Worm (Caenorhabditis elegans) whole organism, L4 larva: ENCODE results near the gene rpl-36.

ENCODE experiments used
- D1046.2 ChIP-seq: fragments of 200-800 bp; sonication (Bioruptor generic); IDR thresholded peaks from 2 replicates; pipeline ENCODE4 v1.3.6; 2022; ENCODE audit warnings: missing genetic modification characterization, missing compliant biosample characterization
- F10B5.3 ChIP-seq: sonication (generic microtip); optimal IDR thresholded peaks from 2 replicates; lab custom pipeline; 2016; ENCODE audit warnings: mild to moderate bottlenecking, missing genetic modification characterization, missing compliant biosample characterization
- F26F4.8 ChIP-seq: fragments of 200-800 bp; sonication (Bioruptor generic); conservative IDR thresholded peaks from 2 replicates; pipeline ENCODE4 v1.3.6; 2022; ENCODE audit warnings: missing genetic modification characterization, missing compliant biosample characterization
- F37D6.2 ChIP-seq: sonication (generic microtip); optimal IDR thresholded peaks from 2 replicates; lab custom pipeline; 2016; ENCODE audit warnings: mild to moderate bottlenecking, missing genetic modification characterization, missing compliant biosample characterization
- F44E2.7 ChIP-seq: fragments of 200-800 bp; sonication (Bioruptor generic); IDR thresholded peaks from 2 replicates; pipeline ENCODE4 v2.1.2; 2022; ENCODE audit warnings: missing genetic modification characterization, missing compliant biosample characterization
- T26A8.4 ChIP-seq: fragments of 200-800 bp; sonication (Bioruptor generic); IDR thresholded peaks from 2 replicates; pipeline ENCODE4 v1.3.6; 2022; ENCODE audit warnings: missing genetic modification characterization, missing compliant biosample characterization
- Y105C5A.15 ChIP-seq: fragments of 200-800 bp; sonication (Bioruptor generic); IDR thresholded peaks from 2 replicates; pipeline ENCODE4 v1.3.6; 2022; ENCODE audit warnings: missing genetic modification characterization, missing compliant biosample characterization
- Y5F2A.4 ChIP-seq: fragments of 200-800 bp; sonication (Bioruptor generic); optimal IDR thresholded peaks from 2 replicates; lab custom pipeline; 2018; ENCODE audit warnings: mild to moderate bottlenecking, missing genetic modification characterization, missing compliant biosample characterization
- aly-2 ChIP-seq: sonication (generic microtip); optimal IDR thresholded peaks from 2 replicates; lab custom pipeline; 2018; ENCODE audit warnings: missing biosample characterization, missing genetic modification characterization
- arid-1 ChIP-seq: fragments of 200-800 bp; sonication (Bioruptor generic); conservative IDR thresholded peaks from 2 replicates; pipeline ENCODE4 v1.3.6; 2022; ENCODE audit warnings: missing genetic modification reagents, missing genetic modification characterization, missing compliant biosample characterization
- ceh-20 ChIP-seq: fragments of 200-800 bp; sonication (Bioruptor generic); IDR thresholded peaks from 2 replicates; pipeline ENCODE4 v1.3.6; 2022; ENCODE audit warnings: missing genetic modification reagents, missing genetic modification characterization, missing compliant biosample characterization
- ceh-28 ChIP-seq: fragments of 150-350 bp; optimal IDR thresholded peaks from 2 replicates; lab custom pipeline; 2014; ENCODE audit warnings: missing biosample characterization, missing genetic modification reagents, missing genetic modification characterization
- ceh-82 ChIP-seq: sonication (generic microtip); optimal IDR thresholded peaks from 2 replicates; lab custom pipeline; 2017; ENCODE audit warnings: missing biosample characterization, missing genetic modification characterization
- cey-2 ChIP-seq: sonication (generic microtip); optimal IDR thresholded peaks from 3 replicates; lab custom pipeline; 2017; ENCODE audit warnings: missing genetic modification characterization, mild to moderate bottlenecking, missing compliant biosample characterization, antibody characterized with exemption, borderline replicate concordance; ENCODE audit not compliant: insufficient read depth
- daf-8 ChIP-seq: fragments of 200-800 bp; sonication (Bioruptor generic); IDR thresholded peaks from 2 replicates; pipeline ENCODE4 v1.3.6; 2022; ENCODE audit warnings: missing genetic modification characterization, missing compliant biosample characterization
- dmd-6 ChIP-seq: fragments of 200-800 bp; sonication (Bioruptor generic); IDR thresholded peaks from 2 replicates; pipeline ENCODE4 v1.3.6; 2022; ENCODE audit warnings: missing genetic modification reagents, missing genetic modification characterization, missing compliant biosample characterization
- dmd-9 ChIP-seq: fragments of 200-800 bp; sonication (Bioruptor generic); IDR thresholded peaks from 2 replicates; pipeline ENCODE4 v1.3.6; 2022; ENCODE audit warnings: missing genetic modification reagents, missing genetic modification characterization, missing compliant biosample characterization
- dpl-1 ChIP-seq: fragments of 150-350 bp; optimal IDR thresholded peaks from 2 replicates; lab custom pipeline; 2014; ENCODE audit warnings: missing biosample characterization, missing genetic modification reagents, missing genetic modification characterization
- dve-1 ChIP-seq: sonication (generic microtip); optimal IDR thresholded peaks from 2 replicates; lab custom pipeline; 2017; ENCODE audit warnings: antibody characterized with exemption, mild to moderate bottlenecking, missing genetic modification characterization, missing compliant biosample characterization; ENCODE audit not compliant: insufficient read depth
- fos-1 ChIP-seq: fragments of 150-350 bp; optimal IDR thresholded peaks from 2 replicates; lab custom pipeline; 2014; ENCODE audit warnings: missing biosample characterization, missing genetic modification characterization
- gei-8 ChIP-seq: fragments of 200-800 bp; sonication (Bioruptor generic); optimal IDR thresholded peaks from 2 replicates; lab custom pipeline; 2018; ENCODE audit warnings: mild to moderate bottlenecking, missing genetic modification characterization, missing compliant biosample characterization
- hlh-11 ChIP-seq: fragments of 200-800 bp; sonication (Bioruptor generic); optimal IDR thresholded peaks from 2 replicates; lab custom pipeline; 2018; ENCODE audit warnings: mild to moderate bottlenecking, missing genetic modification characterization, missing compliant biosample characterization
- hlh-30 ChIP-seq: sonication (generic microtip); optimal IDR thresholded peaks from 2 replicates; lab custom pipeline; 2017; ENCODE audit warnings: antibody characterized with exemption, mild to moderate bottlenecking, missing genetic modification characterization, missing compliant biosample characterization; ENCODE audit not compliant: insufficient read depth
- hmg-1.1 ChIP-seq: fragments of 200-800 bp; sonication (Bioruptor generic); IDR thresholded peaks from 2 replicates; pipeline ENCODE4 v1.3.6; 2022; ENCODE audit warnings: missing genetic modification reagents, missing genetic modification characterization, missing compliant biosample characterization
- lim-7 ChIP-seq: fragments of 200-800 bp; sonication (Bioruptor generic); IDR thresholded peaks from 2 replicates; pipeline ENCODE4 v1.3.6; 2022; ENCODE audit warnings: missing genetic modification characterization, missing compliant biosample characterization
- lin-15B ChIP-seq: fragments of 150-350 bp; sonication (generic microtip); optimal IDR thresholded peaks from 3 replicates; lab custom pipeline; 2014; ENCODE audit warnings: missing biosample characterization, missing genetic modification characterization
- lin-38 ChIP-seq: fragments of 200-800 bp; sonication (Bioruptor generic); IDR thresholded peaks from 2 replicates; pipeline ENCODE4 v1.3.6; 2022; ENCODE audit warnings: missing genetic modification reagents, missing genetic modification characterization, missing compliant biosample characterization
- lir-3 ChIP-seq: sonication (generic microtip); optimal IDR thresholded peaks from 2 replicates; lab custom pipeline; 2016; ENCODE audit warnings: mild to moderate bottlenecking, missing genetic modification characterization, missing compliant biosample characterization
- mdt-29 ChIP-seq: fragments of 200-800 bp; sonication (Bioruptor generic); IDR thresholded peaks from 2 replicates; pipeline ENCODE4 v1.3.6; 2022; ENCODE audit warnings: missing genetic modification reagents, missing genetic modification characterization, missing compliant biosample characterization
- mxl-3 ChIP-seq: fragments of 200-800 bp; sonication (Bioruptor generic); optimal IDR thresholded peaks from 2 replicates; lab custom pipeline; 2018; ENCODE audit warnings: mild to moderate bottlenecking, missing genetic modification characterization, missing compliant biosample characterization
- nhr-102 ChIP-seq: sonication (generic microtip); optimal IDR thresholded peaks from 2 replicates; lab custom pipeline; 2016; ENCODE audit warnings: mild to moderate bottlenecking, missing genetic modification characterization, moderate library complexity, missing compliant biosample characterization
- nhr-11 ChIP-seq: fragments of 150-350 bp; optimal IDR thresholded peaks from 2 replicates; lab custom pipeline; 2014; ENCODE audit warnings: missing biosample characterization, missing genetic modification characterization
- nhr-111 ChIP-seq: fragments of 200-800 bp; sonication (Bioruptor generic); optimal IDR thresholded peaks from 2 replicates; lab custom pipeline; 2018; ENCODE audit warnings: mild to moderate bottlenecking, missing genetic modification characterization, missing compliant biosample characterization
- nhr-28 ChIP-seq: fragments of 150-350 bp; optimal IDR thresholded peaks from 2 replicates; lab custom pipeline; 2014; ENCODE audit warnings: missing biosample characterization, missing genetic modification characterization
- nhr-41 ChIP-seq: fragments of 200-800 bp; sonication (Bioruptor generic); IDR thresholded peaks from 2 replicates; pipeline ENCODE4 v1.3.6; 2022; ENCODE audit warnings: missing genetic modification reagents, missing genetic modification characterization, missing compliant biosample characterization
- nhr-6 ChIP-seq: fragments of 150-350 bp; optimal IDR thresholded peaks from 2 replicates; lab custom pipeline; 2014; ENCODE audit warnings: missing biosample characterization, missing genetic modification characterization
- nhr-77 ChIP-seq: fragments of 150-350 bp; optimal IDR thresholded peaks from 2 replicates; lab custom pipeline; 2014; ENCODE audit warnings: missing biosample characterization, missing genetic modification characterization
- pha-4 ChIP-seq, 2 experiments: fragments of 150-350 bp in 1 of 2; fragments of 200-800 bp in 1 of 2; sonication (Bioruptor generic) in 1 of 2; IDR thresholded peaks in 1 of 2; optimal IDR thresholded peaks in 1 of 2; 2 replicates each; pipeline versions ENCODE4 v1.3.6 to Lab custom; 2014 to 2022; ENCODE audit warnings: missing genetic modification characterization in 2 of 2, missing genetic modification reagents in 2 of 2, missing biosample characterization in 1 of 2, missing compliant biosample characterization in 1 of 2
- sdz-12 ChIP-seq: fragments of 200-800 bp; sonication (Bioruptor generic); optimal IDR thresholded peaks from 2 replicates; lab custom pipeline; 2018; ENCODE audit warnings: mild to moderate bottlenecking, missing genetic modification characterization, missing compliant biosample characterization
- snpc-1.2 ChIP-seq: fragments of 200-800 bp; sonication (Bioruptor generic); IDR thresholded peaks from 2 replicates; pipeline ENCODE4 v1.3.6; 2022; ENCODE audit warnings: missing genetic modification reagents, missing genetic modification characterization, missing compliant biosample characterization
- snpc-4 ChIP-seq: fragments of 150-350 bp; optimal IDR thresholded peaks from 2 replicates; lab custom pipeline; 2014; ENCODE audit warnings: missing biosample characterization, missing genetic modification characterization
- spr-1 ChIP-seq: sonication (generic microtip); optimal IDR thresholded peaks from 2 replicates; lab custom pipeline; 2016; ENCODE audit warnings: mild to moderate bottlenecking, missing genetic modification characterization, missing compliant biosample characterization
- spr-3 ChIP-seq: fragments of 200-800 bp; sonication (Bioruptor generic); optimal IDR thresholded peaks from 2 replicates; lab custom pipeline; 2018; ENCODE audit warnings: mild to moderate bottlenecking, missing genetic modification characterization, missing compliant biosample characterization
- unc-62 ChIP-seq, 3 experiments: fragments of 150-350 bp in 1 of 3; sonication (generic microtip); optimal IDR thresholded peaks in 2 of 3; peaks in 1 of 3; 1 replicate in 1 of 3; 2 replicates in 2 of 3; lab custom pipeline; 2014 to 2017; ENCODE audit warnings: missing biosample characterization in 3 of 3, missing genetic modification characterization in 3 of 3, missing genetic modification reagents in 3 of 3, missing genotype in 1 of 3
- zfp-2 ChIP-seq: sonication (generic microtip); optimal IDR thresholded peaks from 2 replicates; lab custom pipeline; 2016; ENCODE audit warnings: mild to moderate bottlenecking, missing genetic modification characterization, missing compliant biosample characterization
- zip-2 ChIP-seq: fragments of 150-350 bp; optimal IDR thresholded peaks from 2 replicates; lab custom pipeline; 2014; ENCODE audit warnings: missing biosample characterization, missing genetic modification characterization
- ztf-11 ChIP-seq: fragments of 150-350 bp; optimal IDR thresholded peaks from 2 replicates; lab custom pipeline; 2014; ENCODE audit warnings: missing biosample characterization, missing genetic modification characterization

The rpl-36 gene

ce11 chrIII:7141285-7141715, 38.8 kb upstream of the rpl-36 start (continued):
- TF ChIP-seq F44E2.7 (no peak), nhr-111 (GFP tag; lab: Kevin White, UChicago) (peak; percentile 17), D1046.2 (0 out of 2 replicates have a peak, but pooled peaks have one; percentile 58), mxl-3 (peak; percentile 68), daf-8 (GFP tag; lab: Robert Waterston, UW) (no peak), Y5F2A.4 (GFP tag; lab: Kevin White, UChicago) (peak; percentile 61), Y105C5A.15 (GFP tag; lab: Robert Waterston, UW) (0 out of 2 replicates have a peak, but pooled peaks have one; percentile 59), spr-1 (peak; percentile 67), T26A8.4 (GFP tag; lab: Robert Waterston, UW) (peak; percentile 91), hmg-1.1 (GFP tag; lab: Robert Waterston, UW) (peak; percentile 27; the same call in 1 of the 2 replicates), arid-1 (GFP tag; lab: Robert Waterston, UW) (peak; percentile 70), dve-1 (tag; lab: Kevin White, UChicago) (peak; percentile 97), F10B5.3 (tag; lab: Kevin White, UChicago) (peak; percentile 22), hlh-30 (tag; lab: Kevin White, UChicago) (peak; percentile 72), dmd-6 (GFP tag; lab: Robert Waterston, UW) (peak; percentile 70), unc-62 (GFP tag; optimal IDR thresholded peaks at IDR 0.05 in 1 of 2; lab: Kevin White, UChicago) (peak in 1 of 2 experiments; percentile 59), unc-62 (tag; optimal IDR thresholded peaks at IDR 0.05; lab: Kevin White, UChicago) (no peak), hlh-11 (peak; percentile 73), zip-2 (tag; lab: Kevin White, UChicago) (peak; percentile 42), lim-7 (no peak), dpl-1 (GFP tag; lab: Kevin White, UChicago) (peak; percentile 33), pha-4 (GFP tag; IDR thresholded peaks at IDR 0.05; lab: Robert Waterston, UW) (peak; percentile 63; the same call in 1 of the 2 replicates), pha-4 (tag; optimal IDR thresholded peaks at IDR 0.05; lab: Kevin White, UChicago) (no peak), fos-1 (tag; lab: Kevin White, UChicago) (no peak), gei-8 (GFP tag; lab: Kevin White, UChicago) (no peak)

- TF ChIP-seq lin-38 (GFP tag; lab: Robert Waterston, UW) (peak; percentile 64), spr-3 (no peak), T26A8.4 (GFP tag; lab: Robert Waterston, UW) (peak; percentile 91), snpc-4 (tag; lab: Kevin White, UChicago) (peak; percentile 81), hlh-11 (peak; percentile 40), nhr-11 (tag; lab: Kevin White, UChicago) (no peak), sdz-12 (GFP tag; lab: Kevin White, UChicago) (no peak), dmd-6 (GFP tag; lab: Robert Waterston, UW) (no peak), ceh-82 (no peak), nhr-77 (tag; lab: Kevin White, UChicago) (no peak), mdt-29 (GFP tag; lab: Robert Waterston, UW) (peak; percentile 55), ceh-28 (tag; lab: Kevin White, UChicago) (no peak), cey-2 (tag; lab: Kevin White, UChicago) (no peak), nhr-102 (tag; lab: Kevin White, UChicago) (peak; percentile 55), nhr-111 (GFP tag; lab: Kevin White, UChicago) (peak; percentile 27), ceh-20 (GFP tag; lab: Robert Waterston, UW) (no peak), zfp-2 (no peak), fos-1 (tag; lab: Kevin White, UChicago) (no peak), lim-7 (no peak), F26F4.8 (GFP tag; lab: Robert Waterston, UW) (no peak), ztf-11 (tag; lab: Kevin White, UChicago) (no peak), snpc-1.2 (GFP tag; lab: Robert Waterston, UW) (peak; percentile 71), dpl-1 (GFP tag; lab: Kevin White, UChicago) (no peak), lir-3 (tag; lab: Kevin White, UChicago) (no peak), dmd-9 (GFP tag; lab: Robert Waterston, UW) (no peak), aly-2 (tag; lab: Kevin White, UChicago) (no peak), F37D6.2 (tag; lab: Kevin White, UChicago) (no peak), nhr-6 (tag; lab: Kevin White, UChicago) (peak; percentile 26), lin-15B (no peak), pha-4 (GFP tag; IDR thresholded peaks at IDR 0.05; lab: Robert Waterston, UW) (no peak), pha-4 (tag; optimal IDR thresholded peaks at IDR 0.05; lab: Kevin White, UChicago) (no peak), nhr-28 (tag; lab: Kevin White, UChicago) (no peak), nhr-41 (GFP tag; lab: Robert Waterston, UW) (0 out of 2 replicates have a peak, but pooled peaks have one; percentile 26)
These were observed 37.9 kb upstream of the rpl-36 start for ce11 chrIII:7142172-7142601.
